Worm (Caenorhabditis elegans): ENCODE measurements around the gene Y70C5A.2.

Gene Y70C5A.2

ce11 chrV:16622754-16623261 is at the start of gene Y70C5A.2:
Gene Y70C5A.2 (minus strand): TSS chrV:16623211.
- no peak for TF ChIP-seq elt-3 (tag; optimal IDR thresholded peaks at IDR 0.05)
- no peak for TF ChIP-seq ZK546.5 (tag; optimal IDR thresholded peaks at IDR 0.05)
- TF ChIP-seq crh-2 (tag; optimal IDR thresholded peaks at IDR 0.05) = no peak
- TF ChIP-seq ceh-82 (tag; optimal IDR thresholded peaks at IDR 0.05) = no peak
- TF ChIP-seq snpc-4 (tag; optimal IDR thresholded peaks at IDR 0.05) = no peak
- TF ChIP-seq R02D3.7 (tag; optimal IDR thresholded peaks at IDR 0.05) = no peak
- TF ChIP-seq zag-1 (tag; optimal IDR thresholded peaks at IDR 0.05) = no peak
- TF ChIP-seq Y55F3AM.14 (GFP tag; optimal IDR thresholded peaks at IDR 0.05) = no peak
- TF ChIP-seq peb-1 (tag; optimal IDR thresholded peaks at IDR 0.05) = no peak
- no peak for TF ChIP-seq mab-5 (tag; optimal IDR thresholded peaks at IDR 0.05)
- no peak for TF ChIP-seq sma-3 (GFP tag; optimal IDR thresholded peaks at IDR 0.05)
- TF ChIP-seq lsy-2 (tag; optimal IDR thresholded peaks at IDR 0.05) = no peak
- TF ChIP-seq ceh-16 (tag; optimal IDR thresholded peaks at IDR 0.05) = no peak

DNA sequence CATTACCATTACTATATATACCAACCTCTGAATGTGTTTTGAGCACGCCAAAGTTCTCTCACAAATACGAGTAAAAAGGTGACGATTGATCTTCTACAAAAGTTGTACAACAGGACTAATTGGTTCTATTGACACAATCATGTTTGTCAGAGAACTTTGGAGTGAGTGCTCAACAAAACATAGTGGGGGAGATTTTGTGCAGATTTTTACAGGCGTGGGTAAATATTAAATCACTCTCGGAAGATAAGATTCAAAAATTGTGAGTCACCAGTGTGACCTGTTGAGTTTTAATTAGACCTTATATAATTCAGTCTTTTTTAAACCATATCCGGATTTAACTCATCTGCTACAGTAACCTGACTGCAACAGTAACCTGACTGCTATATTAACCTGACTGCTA is 49.2 kb upstream of the Y70C5A.2 start, which contains the start of gene F14F8.8:
Gene F14F8.8, minus strand, starts transcription at position 101 of the 400 bp plus-strand sequence.
- TF ChIP-seq gmeb-1 (tag; optimal IDR thresholded peaks at IDR 0.05) (no peak), unc-62 (GFP tag; optimal IDR thresholded peaks at IDR 0.05) (no peak), lsy-2 (tag; optimal IDR thresholded peaks at IDR 0.05) (no peak), nhr-21 (tag; optimal IDR thresholded peaks at IDR 0.05) (no peak), ztf-11 (tag; optimal IDR thresholded peaks at IDR 0.05) (no peak), ztf-4 (tag; optimal IDR thresholded peaks at IDR 0.05) (no peak), nhr-129 (tag; optimal IDR thresholded peaks at IDR 0.05) (no peak), zag-1 (tag; optimal IDR thresholded peaks at IDR 0.05) (no peak), R02D3.7 (tag; optimal IDR thresholded peaks at IDR 0.05) (no peak), nhr-237 (tag; optimal IDR thresholded peaks at IDR 0.05) (no peak), dmd-4 (tag; optimal IDR thresholded peaks at IDR 0.05) (no peak), egl-27 (tag; optimal IDR thresholded peaks at IDR 0.05) (no peak), fos-1 (tag; optimal IDR thresholded peaks at IDR 0.05) (no peak), nhr-77 (tag; optimal IDR thresholded peaks at IDR 0.05) (no peak)

ce11 chrV:16671190-16671589 is 48.2 kb upstream of the Y70C5A.2 start, which contains the start of gene str-61:
Gene str-61 (minus strand): TSS chrV:16671290.
- TF ChIP-seq ztf-4 (tag; optimal IDR thresholded peaks at IDR 0.05) = no peak
- no peak for TF ChIP-seq blmp-1 (tag; optimal IDR thresholded peaks at IDR 0.05; ENCODE audit: insufficient read depth)
- no peak for TF ChIP-seq ceh-16 (tag; optimal IDR thresholded peaks at IDR 0.05)
- TF ChIP-seq mab-5 (tag; optimal IDR thresholded peaks at IDR 0.05) = no peak
- TF ChIP-seq nhr-21 (tag; optimal IDR thresholded peaks at IDR 0.05) = no peak
- no peak for TF ChIP-seq fos-1 (tag; optimal IDR thresholded peaks at IDR 0.05)
- no peak for TF ChIP-seq sma-9 (GFP tag; optimal IDR thresholded peaks at IDR 0.05)
- no peak for TF ChIP-seq sma-9 (tag; optimal IDR thresholded peaks at IDR 0.05)
- no peak for TF ChIP-seq crh-2 (tag; optimal IDR thresholded peaks at IDR 0.05)
- TF ChIP-seq lin-13 (GFP tag; optimal IDR thresholded peaks at IDR 0.05) = no peak
- TF ChIP-seq gmeb-1 (tag; optimal IDR thresholded peaks at IDR 0.05) = no peak
- no peak for TF ChIP-seq ZK546.5 (tag; optimal IDR thresholded peaks at IDR 0.05)
- TF ChIP-seq ceh-82 (tag; optimal IDR thresholded peaks at IDR 0.05) = no peak
- TF ChIP-seq sma-3 (GFP tag; optimal IDR thresholded peaks at IDR 0.05) = no peak
- TF ChIP-seq ztf-11 (tag; optimal IDR thresholded peaks at IDR 0.05) = no peak
- TF ChIP-seq sem-4 (tag; optimal IDR thresholded peaks at IDR 0.05) = no peak
- TF ChIP-seq lsy-2 (tag; optimal IDR thresholded peaks at IDR 0.05) = no peak
- TF ChIP-seq nhr-129 (tag; optimal IDR thresholded peaks at IDR 0.05) = no peak

DNA sequence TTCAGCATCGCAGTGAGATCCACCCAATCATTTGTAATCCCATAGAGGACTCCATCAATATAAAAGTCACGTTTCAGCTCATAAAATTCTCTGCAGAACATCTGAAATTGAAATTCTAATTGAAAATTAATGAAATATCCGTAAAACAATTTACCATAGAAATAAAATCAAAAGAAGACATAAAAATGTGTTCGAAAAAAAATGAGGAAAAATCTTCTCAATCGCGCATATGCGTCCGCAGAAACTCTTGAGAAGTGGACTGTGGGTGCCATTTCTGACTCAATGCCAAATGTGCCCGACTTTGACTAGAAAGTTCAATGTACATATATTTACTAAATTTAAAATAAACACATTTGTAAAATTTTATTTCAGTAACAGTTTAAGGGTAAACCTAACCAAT is 45.5 kb upstream of the Y70C5A.2 start, which contains the start of gene F14F8.9:
Gene F14F8.9, minus strand, starts transcription at position 101 of the 400 bp plus-strand sequence.
- no peak for TF ChIP-seq ztf-4 (tag; optimal IDR thresholded peaks at IDR 0.05)
- TF ChIP-seq ama-1 (optimal IDR thresholded peaks at IDR 0.05) = no peak
- no peak for TF ChIP-seq fos-1 (tag; optimal IDR thresholded peaks at IDR 0.05)
- TF ChIP-seq sma-9 (GFP tag; optimal IDR thresholded peaks at IDR 0.05) = no peak
- no peak for TF ChIP-seq sma-9 (tag; optimal IDR thresholded peaks at IDR 0.05)
- no peak for TF ChIP-seq R02D3.7 (tag; optimal IDR thresholded peaks at IDR 0.05)
- no peak for TF ChIP-seq nhr-21 (tag; optimal IDR thresholded peaks at IDR 0.05)
- TF ChIP-seq alr-1 (tag; optimal IDR thresholded peaks at IDR 0.05) = no peak
- no peak for TF ChIP-seq nhr-25 (tag; optimal IDR thresholded peaks at IDR 0.05)
- no peak for TF ChIP-seq sma-3 (GFP tag; optimal IDR thresholded peaks at IDR 0.05)
- TF ChIP-seq snpc-4 (tag; optimal IDR thresholded peaks at IDR 0.05) = no peak
- TF ChIP-seq nhr-11 (tag; optimal IDR thresholded peaks at IDR 0.05) = no peak
- TF ChIP-seq elt-1 (tag; optimal IDR thresholded peaks at IDR 0.05) = no peak
- TF ChIP-seq ceh-82 (tag; optimal IDR thresholded peaks at IDR 0.05) = no peak
- TF ChIP-seq nhr-129 (tag; optimal IDR thresholded peaks at IDR 0.05) = no peak
- no peak for TF ChIP-seq mdl-1 (tag; optimal IDR thresholded peaks at IDR 0.05)
- TF ChIP-seq mbf-1 (tag; optimal IDR thresholded peaks at IDR 0.05) = no peak
- TF ChIP-seq gmeb-1 (tag; optimal IDR thresholded peaks at IDR 0.05) = no peak

All from whole organism, L2 larva.